ENCODE assay signal across 3 worm cellular contexts in genomic region chrIV:1892638-1893037, ce11.
TF ChIP-seq lines count a peak whose summit lies in the region.

No protein-coding gene starts in this region.

TF ChIP-seq in whole organism, L1 larva, 84 proteins besides CTCF, POLR2A, EP300 and RAD21:
- TF ChIP-seq efl-1 (optimal IDR thresholded peaks at IDR 0.05; lab: Kevin White, UChicago): no peak
- peak in 1 of 2 experiments; percentile 35 for TF ChIP-seq efl-1 (GFP tag; optimal IDR thresholded peaks at IDR 0.05 in 1 of 2; lab: Kevin White, UChicago)
- no peak for TF ChIP-seq ces-1 (GFP tag; optimal IDR thresholded peaks at IDR 0.05; lab: Kevin White, UChicago)
- TF ChIP-seq blmp-1 (tag; optimal IDR thresholded peaks at IDR 0.05; lab: Kevin White, UChicago): peak; percentile 15
TF ChIP-seq in whole organism, L1 larva: peak in this region for 2.

TF ChIP-seq in whole organism, L3 larva, 47 proteins besides CTCF, POLR2A, EP300 and RAD21:
- TF ChIP-seq ceh-9 (tag; optimal IDR thresholded peaks at IDR 0.05; lab: Kevin White, UChicago) (no peak), nfya-1 (tag; optimal IDR thresholded peaks at IDR 0.05; lab: Kevin White, UChicago; ENCODE audit: insufficient read depth) (peak; percentile 62)

TF ChIP-seq in whole organism, L4 larva, 104 proteins besides CTCF, POLR2A, EP300 and RAD21:
- TF ChIP-seq duxl-1 (tag; optimal IDR thresholded peaks at IDR 0.05; lab: Kevin White, UChicago; ENCODE audit: poor library complexity): peak; percentile 14
- no peak for TF ChIP-seq ceh-44 (GFP tag; IDR thresholded peaks at IDR 0.05; lab: Robert Waterston, UW)
- no peak for TF ChIP-seq dve-1 (tag; optimal IDR thresholded peaks at IDR 0.05; lab: Kevin White, UChicago; ENCODE audit: insufficient read depth)
- peak in 1 of 2 experiments; percentile 86 for TF ChIP-seq unc-62 (GFP tag; optimal IDR thresholded peaks at IDR 0.05 in 1 of 2; lab: Kevin White, UChicago)
- TF ChIP-seq unc-62 (tag; optimal IDR thresholded peaks at IDR 0.05; lab: Kevin White, UChicago): no peak
